Fruit fly (Drosophila melanogaster): ENCODE results near the gene CG7368.

The CG7368 gene

dm6 chr3L:11561946-11562760, 34.8 kb upstream of the CG7368 start, which contains the start of the genes CG7394 and Mob2 (continued):
- peak; percentile 92 for TF ChIP-seq H2.0 (GFP tag; IDR thresholded peaks at IDR 0.05)
- peak; percentile 75 for TF ChIP-seq jing (GFP tag; optimal IDR thresholded peaks at IDR 0.05)
- no peak for TF ChIP-seq CG7745 (tag; optimal IDR thresholded peaks at IDR 0.05)
- TF ChIP-seq HLHmδ (GFP tag; optimal IDR thresholded peaks at IDR 0.05) = no peak
- peak; percentile 85 for TF ChIP-seq seq (GFP tag; IDR thresholded peaks at IDR 0.05)
- peak; percentile 86 for TF ChIP-seq CG9215 (GFP tag; IDR thresholded peaks at IDR 0.05)
- peak; percentile 27; the same call in 1 of the 3 replicates for TF ChIP-seq C15 (GFP tag; IDR thresholded peaks at IDR 0.05)
- TF ChIP-seq Six4 (GFP tag; optimal IDR thresholded peaks at IDR 0.05) = peak; percentile 90
- peak; percentile 90 for TF ChIP-seq Abd-B (GFP tag; optimal IDR thresholded peaks at IDR 0.05)
- TF ChIP-seq Hr78 (GFP tag; optimal IDR thresholded peaks at IDR 0.05) = peak in 1 of 2 experiments; percentile 40
- TF ChIP-seq CG13296 (GFP tag; optimal IDR thresholded peaks at IDR 0.05) = peak; percentile 83
- no peak for TF ChIP-seq hth (optimal IDR thresholded peaks at IDR 0.05)
- TF ChIP-seq Side (GFP tag; optimal IDR thresholded peaks at IDR 0.05) = peak; percentile 64
- TF ChIP-seq caup (GFP tag; optimal IDR thresholded peaks at IDR 0.05; ENCODE audit: severe bottlenecking) = peak; percentile 83
- peak; percentile 43 for TF ChIP-seq kah (GFP tag; optimal IDR thresholded peaks at IDR 0.05)
- peak; percentile 83 for TF ChIP-seq CrebB (tag; optimal IDR thresholded peaks at IDR 0.05)
- TF ChIP-seq Doc3 (GFP tag; IDR thresholded peaks at IDR 0.05; ENCODE audit: partially characterized antibody) = peak; percentile 93
- TF ChIP-seq scrt (GFP tag; optimal IDR thresholded peaks at IDR 0.05) = peak; percentile 64
- TF ChIP-seq Sry-δ (GFP tag; optimal IDR thresholded peaks at IDR 0.05) = peak; percentile 84
- peak; percentile 93 for TF ChIP-seq Xrp1 (GFP tag; IDR thresholded peaks at IDR 0.05)
- peak; percentile 88 for TF ChIP-seq slou (GFP tag; optimal IDR thresholded peaks at IDR 0.05)
- TF ChIP-seq Stat92E (GFP tag; optimal IDR thresholded peaks at IDR 0.05) = peak in 2 of 3 experiments; percentile 14 to 83
- peak; percentile 62 for TF ChIP-seq CG8281 (tag; optimal IDR thresholded peaks at IDR 0.05)
- peak; percentile 89 for TF ChIP-seq CG11504 (tag; optimal IDR thresholded peaks at IDR 0.05)
- TF ChIP-seq zfh1 (GFP tag; IDR thresholded peaks at IDR 0.05) = peak; percentile 89
- peak; percentile 85 for TF ChIP-seq CG4617 (GFP tag; optimal IDR thresholded peaks at IDR 0.05; ENCODE audit: borderline replicate concordance)
- TF ChIP-seq Neu2 (GFP tag; optimal IDR thresholded peaks at IDR 0.05; ENCODE audit: borderline replicate concordance) = peak; percentile 60
- TF ChIP-seq Ravus (GFP tag; IDR thresholded peaks at IDR 0.05) = peak; percentile 59
- peak; percentile 92 for TF ChIP-seq CG14710 (tag; optimal IDR thresholded peaks at IDR 0.05)
- no peak for TF ChIP-seq fd102C (GFP tag; optimal IDR thresholded peaks at IDR 0.05)
- TF ChIP-seq ci (GFP tag; IDR thresholded peaks at IDR 0.05) = peak; percentile 88
- TF ChIP-seq pfk (GFP tag; optimal IDR thresholded peaks at IDR 0.05) = peak; percentile 7
- peak; percentile 59 for TF ChIP-seq shn (GFP tag; optimal IDR thresholded peaks at IDR 0.05)
- TF ChIP-seq Rfx (GFP tag; IDR thresholded peaks at IDR 0.05) = peak; percentile 94
- peak; percentile 20 for TF ChIP-seq p53 (GFP tag; optimal IDR thresholded peaks at IDR 0.05)
- TF ChIP-seq GATAe (GFP tag; conservative IDR thresholded peaks at IDR 0.05) = peak; percentile 64
- TF ChIP-seq psq (GFP tag; optimal IDR thresholded peaks at IDR 0.05) = peak; percentile 64
- peak; percentile 95 for TF ChIP-seq PHDP (tag; optimal IDR thresholded peaks at IDR 0.05)
- TF ChIP-seq Chrac-16 (GFP tag; optimal IDR thresholded peaks at IDR 0.05) = peak; percentile 90
- TF ChIP-seq CG2202 (tag; optimal IDR thresholded peaks at IDR 0.05) = peak; percentile 84
- TF ChIP-seq CG32532 (GFP tag; IDR thresholded peaks at IDR 0.05) = peak; percentile 94
- no peak for TF ChIP-seq maf-S (GFP tag; optimal IDR thresholded peaks at IDR 0.05)
- TF ChIP-seq rib (GFP tag; IDR thresholded peaks at IDR 0.05) = peak; percentile 87
- peak; percentile 74 for TF ChIP-seq CG17568 (GFP tag; optimal IDR thresholded peaks at IDR 0.05)
- TF ChIP-seq dmrt99B (tag; optimal IDR thresholded peaks at IDR 0.05) = peak; percentile 83
- TF ChIP-seq CG2116 (GFP tag; optimal IDR thresholded peaks at IDR 0.05) = peak; percentile 92
- TF ChIP-seq bowl (GFP tag; IDR thresholded peaks at IDR 0.05) = peak; percentile 80
- no peak for TF ChIP-seq ftz-f1 (GFP tag; optimal IDR thresholded peaks at IDR 0.05)

Measured in whole organism, embryonic.